Worm (Caenorhabditis elegans): ENCODE data around the gene F43C11.7.

The F43C11.7 gene

ce11 chrII:2342004-2342479 is 6.3 kb downstream of the F43C11.7 start, which contains the start of gene F43C11.6 (continued):
- TF ChIP-seq ztf-11 (tag; optimal IDR thresholded peaks at IDR 0.05) (no peak), nhr-23 (tag; optimal IDR thresholded peaks at IDR 0.05) (peak; percentile 9), elt-3 (tag; optimal IDR thresholded peaks at IDR 0.05) (no peak), fkh-2 (tag; optimal IDR thresholded peaks at IDR 0.05) (no peak), daf-12 (tag; optimal IDR thresholded peaks at IDR 0.05) (no peak), pha-4 (tag; optimal IDR thresholded peaks at IDR 0.05) (peak; percentile 59), sea-2 (GFP tag; optimal IDR thresholded peaks at IDR 0.05) (no peak), aly-2 (tag; optimal IDR thresholded peaks at IDR 0.05) (no peak), skn-1 (tag; optimal IDR thresholded peaks at IDR 0.05) (no peak), fkh-10 (GFP tag; optimal IDR thresholded peaks at IDR 0.05) (no peak), ceh-9 (tag; optimal IDR thresholded peaks at IDR 0.05) (no peak)

- no peak for TF ChIP-seq elt-1 (tag; optimal IDR thresholded peaks at IDR 0.05)
- TF ChIP-seq ceh-28 (tag; optimal IDR thresholded peaks at IDR 0.05): no peak
- no peak for TF ChIP-seq unc-39 (tag; optimal IDR thresholded peaks at IDR 0.05)
- no peak for TF ChIP-seq pha-4 (tag; optimal IDR thresholded peaks at IDR 0.05)
These were observed 11.0 kb downstream of the F43C11.7 start, which contains the start of gene F43C11.4 for ce11 chrII:2346672-2347071. TSS of gene F43C11.4 (plus strand) at chrII:2346972.

ce11 chrII:2352546-2352945 is 16.8 kb downstream of the F43C11.7 start, which contains the start of gene F43C11.10:
TSS of gene F43C11.10 (minus strand) at chrII:2352646.
- TF ChIP-seq ceh-82 (tag; optimal IDR thresholded peaks at IDR 0.05): no peak
- no peak for TF ChIP-seq eor-1 (tag; optimal IDR thresholded peaks at IDR 0.05)
- TF ChIP-seq snpc-4 (tag; optimal IDR thresholded peaks at IDR 0.05): no peak

- TF ChIP-seq ceh-16 (tag; optimal IDR thresholded peaks at IDR 0.05) (no peak), hmg-11 (tag; optimal IDR thresholded peaks at IDR 0.05) (no peak)
These were observed 17.3 kb downstream of the F43C11.7 start, which contains the start of gene F43C11.3 for ce11 chrII:2353012-2353411. TSS of gene F43C11.3 (plus strand) at chrII:2353312.

ce11 chrII:2354476-2354875 is 18.8 kb downstream of the F43C11.7 start, which contains the start of gene F43C11.2:
TSS of gene F43C11.2 (plus strand) at chrII:2354776.
- TF ChIP-seq nhr-28 (tag; optimal IDR thresholded peaks at IDR 0.05) (no peak), nhr-237 (tag; optimal IDR thresholded peaks at IDR 0.05) (no peak), lin-15B (tag; optimal IDR thresholded peaks at IDR 0.05) (no peak), ceh-16 (tag; optimal IDR thresholded peaks at IDR 0.05) (no peak), nhr-11 (tag; optimal IDR thresholded peaks at IDR 0.05) (no peak), lsy-12 (tag; optimal IDR thresholded peaks at IDR 0.05) (no peak), sea-2 (GFP tag; optimal IDR thresholded peaks at IDR 0.05) (no peak), daf-12 (tag; optimal IDR thresholded peaks at IDR 0.05) (no peak)

ce11 chrII:2356795-2357194 is 21.1 kb downstream of the F43C11.7 start, which contains the start of gene F43C11.1:
TSS of gene F43C11.1 (plus strand) at chrII:2357095.
- TF ChIP-seq skn-1 (tag; optimal IDR thresholded peaks at IDR 0.05) (no peak), nhr-237 (tag; optimal IDR thresholded peaks at IDR 0.05) (no peak), unc-39 (tag; optimal IDR thresholded peaks at IDR 0.05) (no peak), ceh-9 (tag; optimal IDR thresholded peaks at IDR 0.05) (no peak), hmg-11 (tag; optimal IDR thresholded peaks at IDR 0.05) (no peak), lsy-12 (tag; optimal IDR thresholded peaks at IDR 0.05) (no peak), ceh-28 (tag; optimal IDR thresholded peaks at IDR 0.05) (no peak), fos-1 (tag; optimal IDR thresholded peaks at IDR 0.05) (no peak), nhr-12 (tag; optimal IDR thresholded peaks at IDR 0.05) (no peak), zag-1 (tag; optimal IDR thresholded peaks at IDR 0.05) (no peak), eor-1 (tag; optimal IDR thresholded peaks at IDR 0.05) (no peak), ceh-16 (tag; optimal IDR thresholded peaks at IDR 0.05) (no peak), tbx-2 (tag; optimal IDR thresholded peaks at IDR 0.05) (no peak)

ce11 chrII:2359965-2360364 is 24.3 kb downstream of the F43C11.7 start, which contains the start of gene F43C11.16:
TSS of gene F43C11.16 (minus strand) at chrII:2360065.
- TF ChIP-seq elt-2 (tag; optimal IDR thresholded peaks at IDR 0.05): no peak
- TF ChIP-seq nhr-12 (tag; optimal IDR thresholded peaks at IDR 0.05): no peak
- TF ChIP-seq ztf-4 (tag; optimal IDR thresholded peaks at IDR 0.05): no peak
- no peak for TF ChIP-seq lin-15B (tag; optimal IDR thresholded peaks at IDR 0.05)
- TF ChIP-seq hmg-11 (tag; optimal IDR thresholded peaks at IDR 0.05): no peak
- no peak for TF ChIP-seq nhr-67 (tag; optimal IDR thresholded peaks at IDR 0.05)
- TF ChIP-seq egl-5 (tag; optimal IDR thresholded peaks at IDR 0.05): no peak
- no peak for TF ChIP-seq unc-62 (GFP tag; optimal IDR thresholded peaks at IDR 0.05)
- no peak for TF ChIP-seq snpc-4 (tag; optimal IDR thresholded peaks at IDR 0.05)
- TF ChIP-seq jun-1 (tag; optimal IDR thresholded peaks at IDR 0.05): no peak
- no peak for TF ChIP-seq nhr-25 (tag; optimal IDR thresholded peaks at IDR 0.05)
- TF ChIP-seq daf-12 (tag; optimal IDR thresholded peaks at IDR 0.05): no peak
- TF ChIP-seq nfya-1 (tag; optimal IDR thresholded peaks at IDR 0.05; ENCODE audit: insufficient read depth): no peak
- no peak for TF ChIP-seq zag-1 (tag; optimal IDR thresholded peaks at IDR 0.05)
- TF ChIP-seq ceh-16 (tag; optimal IDR thresholded peaks at IDR 0.05): no peak
- no peak for TF ChIP-seq nhr-43 (tag; optimal IDR thresholded peaks at IDR 0.05; ENCODE audit: poor library complexity, severe bottlenecking)
- no peak for TF ChIP-seq nhr-76 (tag; optimal IDR thresholded peaks at IDR 0.05)
- no peak for TF ChIP-seq elt-1 (tag; optimal IDR thresholded peaks at IDR 0.05)
- no peak for TF ChIP-seq tbx-2 (tag; optimal IDR thresholded peaks at IDR 0.05)
- TF ChIP-seq aly-2 (tag; optimal IDR thresholded peaks at IDR 0.05): no peak

Measured in whole organism, L3 larva.